Worm (Caenorhabditis elegans): Measurements from ENCODE around the gene crn-3.

Gene crn-3

ce11 chrII:10555484-10556075, 32.3 kb upstream of the crn-3 start (continued):
- no peak for TF ChIP-seq tbx-9 (tag; optimal IDR thresholded peaks at IDR 0.05; ENCODE audit: borderline replicate concordance)
- TF ChIP-seq madf-3 (GFP tag; IDR thresholded peaks at IDR 0.05) = no peak
- TF ChIP-seq ztf-6 (GFP tag; IDR thresholded peaks at IDR 0.05) = no peak
- no peak for TF ChIP-seq bed-2 (GFP tag; IDR thresholded peaks at IDR 0.05)
- TF ChIP-seq chd-7 (tag; optimal IDR thresholded peaks at IDR 0.05) = peak; percentile 80
- TF ChIP-seq repo-1 (tag; optimal IDR thresholded peaks at IDR 0.05) = no peak
- peak; percentile 15 for TF ChIP-seq gei-17 (GFP tag; optimal IDR thresholded peaks at IDR 0.05)
- TF ChIP-seq ZK185.1 (tag; optimal IDR thresholded peaks at IDR 0.05; ENCODE audit: poor library complexity, severe bottlenecking) = no peak
- no peak for TF ChIP-seq hlh-12 (tag; optimal IDR thresholded peaks at IDR 0.05)
- TF ChIP-seq T26A5.8 (tag; optimal IDR thresholded peaks at IDR 0.05) = no peak
- TF ChIP-seq cebp-2 (GFP tag; IDR thresholded peaks at IDR 0.05) = no peak
- TF ChIP-seq madf-6 (GFP tag; IDR thresholded peaks at IDR 0.05) = no peak
- peak; percentile 52; the same call in 1 of the 2 replicates for TF ChIP-seq hmg-1.2 (GFP tag; IDR thresholded peaks at IDR 0.05)
- TF ChIP-seq madf-8 (GFP tag; conservative IDR thresholded peaks at IDR 0.05) = no peak
- TF ChIP-seq ztf-26 (tag; optimal IDR thresholded peaks at IDR 0.05) = peak; percentile 84
- peak; percentile 30 for TF ChIP-seq atf-7 (tag; optimal IDR thresholded peaks at IDR 0.05)
- TF ChIP-seq F10E7.11 (tag; optimal IDR thresholded peaks at IDR 0.05) = no peak
- peak; percentile 15 for TF ChIP-seq lin-40 (tag; optimal IDR thresholded peaks at IDR 0.05)
- TF ChIP-seq tbp1 (GFP tag; optimal IDR thresholded peaks at IDR 0.05) = peak; percentile 55
- TF ChIP-seq dox-1 (GFP tag; IDR thresholded peaks at IDR 0.05) = peak; percentile 72; the same call in 1 of the 2 replicates
- no peak for TF ChIP-seq him-1 (tag; optimal IDR thresholded peaks at IDR 0.05)
- TF ChIP-seq attf-5 (GFP tag; optimal IDR thresholded peaks at IDR 0.05) = peak; percentile 36
- no peak for TF ChIP-seq fkh-3 (tag; optimal IDR thresholded peaks at IDR 0.05)
- TF ChIP-seq lag-1 (GFP tag; IDR thresholded peaks at IDR 0.05) = no peak
- TF ChIP-seq lin-54 (GFP tag; optimal IDR thresholded peaks at IDR 0.05) = peak; percentile 7
- TF ChIP-seq lsy-27 (tag; optimal IDR thresholded peaks at IDR 0.05; ENCODE audit: borderline replicate concordance, insufficient read depth) = no peak
- no peak for TF ChIP-seq F52B5.7 (tag; optimal IDR thresholded peaks at IDR 0.05)
- no peak for TF ChIP-seq F57C9.4 (tag; optimal IDR thresholded peaks at IDR 0.05)
- TF ChIP-seq rpc-1 (optimal IDR thresholded peaks at IDR 0.05) = no peak
- TF ChIP-seq rpc-1 (tag; optimal IDR thresholded peaks at IDR 0.05) = no peak
- 0 out of 2 replicates have a peak, but pooled peaks have one; percentile 19 for TF ChIP-seq let-526 (GFP tag; IDR thresholded peaks at IDR 0.05)
- peak; percentile 67; the same call in 1 of the 2 replicates for TF ChIP-seq nfyb-1 (GFP tag; IDR thresholded peaks at IDR 0.05)
- peak; percentile 15; the same call in 1 of the 2 replicates for TF ChIP-seq lir-1 (GFP tag; conservative IDR thresholded peaks at IDR 0.05)
- no peak for TF ChIP-seq attf-3 (GFP tag; conservative IDR thresholded peaks at IDR 0.05)
- no peak for TF ChIP-seq athp-1 (tag; optimal IDR thresholded peaks at IDR 0.05)
- peak; percentile 8; the same call in 1 of the 2 replicates for TF ChIP-seq pbrm-1 (GFP tag; IDR thresholded peaks at IDR 0.05)
- no peak for TF ChIP-seq sea-2 (GFP tag; IDR thresholded peaks at IDR 0.05)
- no peak for TF ChIP-seq bed-1 (GFP tag; IDR thresholded peaks at IDR 0.05)
- TF ChIP-seq cebp-1 (GFP tag; IDR thresholded peaks at IDR 0.05) = no peak
- no peak for TF ChIP-seq cebp-1 (tag; optimal IDR thresholded peaks at IDR 0.05)
- TF ChIP-seq rcor-1 (GFP tag; IDR thresholded peaks at IDR 0.05) = no peak
- TF ChIP-seq mcd-1 (GFP tag; IDR thresholded peaks at IDR 0.05) = peak; percentile 53
- TF ChIP-seq nhr-90 (tag; optimal IDR thresholded peaks at IDR 0.05) = peak; percentile 55
- no peak for TF ChIP-seq B0019.2 (GFP tag; conservative IDR thresholded peaks at IDR 0.05)
- no peak for TF ChIP-seq mel-28 (tag; optimal IDR thresholded peaks at IDR 0.05; ENCODE audit: borderline replicate concordance)
- TF ChIP-seq hsf-1 (GFP tag; IDR thresholded peaks at IDR 0.05) = peak; percentile 64
- no peak for TF ChIP-seq madf-10 (tag; optimal IDR thresholded peaks at IDR 0.05)
- TF ChIP-seq lin-35 (GFP tag; optimal IDR thresholded peaks at IDR 0.05) = no peak
- peak; percentile 80 for TF ChIP-seq ets-4 (GFP tag; optimal IDR thresholded peaks at IDR 0.05)
